Worm (Caenorhabditis elegans): ENCODE measurements around the gene pqn-37.

DNA sequence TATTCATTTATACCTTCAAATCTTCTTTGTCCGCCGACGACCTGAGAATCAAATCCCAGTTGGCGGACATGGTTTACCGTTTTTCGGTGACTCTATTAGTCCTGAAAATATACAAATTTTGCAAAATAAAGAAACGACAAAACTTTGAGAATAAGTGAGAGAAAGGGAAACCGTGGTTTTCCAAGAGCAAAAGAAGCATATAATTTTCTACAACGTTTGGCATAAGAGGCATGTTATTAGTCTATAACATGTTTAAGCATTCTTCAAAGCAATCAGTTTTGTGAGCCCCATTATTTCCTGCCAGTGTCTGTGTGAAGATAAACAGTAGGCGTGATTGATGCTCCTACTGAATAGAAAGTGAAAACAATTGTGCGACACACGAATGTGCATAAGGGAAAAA is 29.8 kb upstream of the pqn-37 start, which contains the start of gene K09C4.10:
- TF ChIP-seq ceh-82 (tag; optimal IDR thresholded peaks at IDR 0.05) (no peak), ZK546.5 (tag; optimal IDR thresholded peaks at IDR 0.05) (no peak), ztf-11 (tag; optimal IDR thresholded peaks at IDR 0.05) (no peak), elt-1 (tag; optimal IDR thresholded peaks at IDR 0.05) (no peak), ama-1 (optimal IDR thresholded peaks at IDR 0.05) (no peak), unc-62 (GFP tag; optimal IDR thresholded peaks at IDR 0.05) (no peak), snpc-4 (tag; optimal IDR thresholded peaks at IDR 0.05) (no peak), lin-39 (tag; optimal IDR thresholded peaks at IDR 0.05) (no peak), egl-5 (tag; optimal IDR thresholded peaks at IDR 0.05) (no peak), mml-1 (tag; optimal IDR thresholded peaks at IDR 0.05) (no peak), jun-1 (tag; optimal IDR thresholded peaks at IDR 0.05) (no peak), nhr-237 (tag; optimal IDR thresholded peaks at IDR 0.05) (no peak), lin-15B (tag; optimal IDR thresholded peaks at IDR 0.05) (no peak), elt-3 (tag; optimal IDR thresholded peaks at IDR 0.05) (no peak)

Data from whole organism, L3 larva.